Fruit fly (Drosophila melanogaster): ENCODE measurements around the gene nesd.

DNA sequence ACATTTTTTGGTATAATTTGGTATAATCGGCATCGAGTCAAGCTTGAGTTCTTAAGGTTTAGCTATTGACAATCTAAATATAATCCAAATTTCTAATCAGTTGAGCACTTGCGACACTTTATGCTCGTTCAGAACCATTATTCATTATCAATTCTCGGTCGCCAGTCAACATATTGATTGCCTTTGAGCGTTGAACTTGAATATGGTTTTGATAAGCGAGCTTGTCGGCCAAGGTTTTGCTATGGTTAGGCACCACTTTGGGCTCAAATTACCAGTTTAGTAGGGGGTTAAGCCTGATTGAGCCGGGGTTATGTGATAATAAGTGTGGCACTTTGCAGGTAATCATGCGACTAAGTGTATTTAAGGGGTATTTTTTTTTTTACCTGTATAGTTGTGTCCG is 19.4 kb upstream of the nesd start:
- no peak for TF ChIP-seq esn (GFP tag; optimal IDR thresholded peaks at IDR 0.05)
- no peak for TF ChIP-seq CG6276 (GFP tag; optimal IDR thresholded peaks at IDR 0.05)
- no peak for TF ChIP-seq CG6854 (GFP tag; optimal IDR thresholded peaks at IDR 0.05)
- no peak for TF ChIP-seq CG10631 (GFP tag; optimal IDR thresholded peaks at IDR 0.05)
- TF ChIP-seq Smox (GFP tag; optimal IDR thresholded peaks at IDR 0.05): no peak
- TF ChIP-seq topi (GFP tag; optimal IDR thresholded peaks at IDR 0.05): no peak
- no peak for TF ChIP-seq CG1621 (tag; optimal IDR thresholded peaks at IDR 0.05)
- TF ChIP-seq CG6163 (GFP tag; IDR thresholded peaks at IDR 0.05): no peak
- no peak for TF ChIP-seq Eip78C (GFP tag)
